Fruit fly (Drosophila melanogaster): ENCODE data around the gene CG14662.

The CG14662 gene

DNA sequence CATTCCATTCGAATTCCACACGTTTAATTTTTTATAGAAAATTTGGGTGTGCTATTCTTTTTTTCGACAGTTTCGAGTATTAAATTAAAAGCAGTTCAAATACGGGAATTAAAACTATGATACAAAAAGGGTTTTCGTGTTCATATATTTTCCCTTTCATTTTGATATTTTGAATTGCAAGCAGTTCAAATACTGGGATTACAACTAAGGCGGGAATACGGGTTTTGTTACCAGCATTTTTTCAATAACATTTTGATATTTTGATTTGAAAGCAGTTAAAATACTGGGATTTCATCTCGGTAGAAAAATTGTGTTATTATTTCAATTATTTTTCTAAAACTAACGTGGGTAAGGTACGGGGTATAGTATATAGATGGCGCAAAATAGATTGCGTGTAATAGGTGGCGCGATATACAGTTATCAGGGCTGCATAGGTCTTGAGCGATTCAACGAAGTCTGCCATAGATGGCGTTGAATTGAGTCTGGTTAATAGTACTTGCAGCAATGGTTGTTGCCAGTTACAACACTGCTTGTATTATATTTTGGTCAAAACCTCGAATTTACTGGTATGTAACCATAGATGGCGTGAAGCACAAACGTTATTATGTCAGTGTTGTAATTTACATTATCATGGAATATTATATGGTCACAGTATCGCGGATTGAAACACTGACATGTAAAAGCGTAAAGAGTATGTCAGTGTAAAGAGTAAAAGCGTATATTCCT, 13.5 kb downstream of the CG14662 start (continued):
- peak; percentile 70; the same call in 2 of the 3 replicates for TF ChIP-seq ase (GFP tag; IDR thresholded peaks at IDR 0.05)
- peak; percentile 20 for TF ChIP-seq CG8089 (GFP tag; optimal IDR thresholded peaks at IDR 0.05)
- TF ChIP-seq Lim3 (GFP tag; IDR thresholded peaks at IDR 0.05) = no peak
- peak; percentile 35; the same call in 1 of the 2 replicates for TF ChIP-seq Ada2b (GFP tag; IDR thresholded peaks at IDR 0.05)
- no peak for TF ChIP-seq CG12071 (GFP tag; optimal IDR thresholded peaks at IDR 0.05)
- peak; percentile 84 for TF ChIP-seq HmgD (GFP tag; optimal IDR thresholded peaks at IDR 0.05)
- TF ChIP-seq zfh2 (GFP tag; optimal IDR thresholded peaks at IDR 0.05) = peak; percentile 34
- peak; percentile 67 for TF ChIP-seq HmgZ (tag; optimal IDR thresholded peaks at IDR 0.05)
- no peak for TF ChIP-seq CG32767 (GFP tag; IDR thresholded peaks at IDR 0.05)
- TF ChIP-seq otp (GFP tag; IDR thresholded peaks at IDR 0.05) = peak; percentile 58; the same call in 1 of the 3 replicates
- peak; percentile 63 for TF ChIP-seq CG10979 (tag; optimal IDR thresholded peaks at IDR 0.05)
- TF ChIP-seq CG8478 (optimal IDR thresholded peaks at IDR 0.05) = peak; percentile 89
- TF ChIP-seq CG30403 (GFP tag; optimal IDR thresholded peaks at IDR 0.05) = peak; percentile 73
- peak; percentile 57 for TF ChIP-seq az2 (GFP tag; optimal IDR thresholded peaks at IDR 0.05)
- TF ChIP-seq CG2678 (tag; optimal IDR thresholded peaks at IDR 0.05) = no peak
- TF ChIP-seq abd-A (tag; optimal IDR thresholded peaks at IDR 0.05) = peak; percentile 60
- peak; percentile 44 for TF ChIP-seq ash1 (GFP tag; optimal IDR thresholded peaks at IDR 0.05)
- peak; percentile 84 for TF ChIP-seq CG3995 (GFP tag; optimal IDR thresholded peaks at IDR 0.05)
- no peak for TF ChIP-seq CG12299 (tag; optimal IDR thresholded peaks at IDR 0.05)
- peak; percentile 59 for TF ChIP-seq Opbp (GFP tag; IDR thresholded peaks at IDR 0.05; ENCODE audit: partially characterized antibody)
- no peak for TF ChIP-seq lbe (GFP tag; optimal IDR thresholded peaks at IDR 0.05)
- no peak for TF ChIP-seq B-H1 (GFP tag; IDR thresholded peaks at IDR 0.05)
- peak; percentile 1 for TF ChIP-seq CG12744 (GFP tag; optimal IDR thresholded peaks at IDR 0.05)
- peak; percentile 66 for TF ChIP-seq CG1024 (GFP tag; IDR thresholded peaks at IDR 0.05)
- peak; percentile 69 for TF ChIP-seq Abd-B (GFP tag; optimal IDR thresholded peaks at IDR 0.05)
- peak; percentile 75 for TF ChIP-seq CG42726 (GFP tag; IDR thresholded peaks at IDR 0.05; ENCODE audit: partially characterized antibody)
- peak; percentile 60 for TF ChIP-seq CG14441 (GFP tag; IDR thresholded peaks at IDR 0.05)
- no peak for TF ChIP-seq Trl (optimal IDR thresholded peaks at IDR 0.05)
- peak; percentile 85 for TF ChIP-seq Trl (GFP tag; optimal IDR thresholded peaks at IDR 0.05)
- peak; percentile 83 for TF ChIP-seq CG15696 (tag; optimal IDR thresholded peaks at IDR 0.05)
- TF ChIP-seq CrebB (tag; optimal IDR thresholded peaks at IDR 0.05) = peak; percentile 13
- TF ChIP-seq cas (GFP tag; IDR thresholded peaks at IDR 0.05) = 0 out of 2 replicates have a peak, but pooled peaks have one; percentile 9
- no peak for TF ChIP-seq E2f1 (GFP tag; IDR thresholded peaks at IDR 0.05)
- no peak for TF ChIP-seq CG1832 (GFP tag; optimal IDR thresholded peaks at IDR 0.05)
- TF ChIP-seq Xbp1 (GFP tag; optimal IDR thresholded peaks at IDR 0.05) = peak; percentile 87
- TF ChIP-seq vnd (GFP tag; IDR thresholded peaks at IDR 0.05; ENCODE audit: partially characterized antibody) = peak; percentile 7; the same call in 1 of the 3 replicates
- peak; percentile 72 for TF ChIP-seq lmd (GFP tag; IDR thresholded peaks at IDR 0.05)
- TF ChIP-seq ci (GFP tag; IDR thresholded peaks at IDR 0.05) = peak; percentile 82; the same call in 2 of the 3 replicates
- TF ChIP-seq Kr (GFP tag; optimal IDR thresholded peaks at IDR 0.05) = no peak
- peak; percentile 69 for TF ChIP-seq CG1602 (GFP tag; optimal IDR thresholded peaks at IDR 0.05)
- peak; percentile 60 for TF ChIP-seq Camta (GFP tag; optimal IDR thresholded peaks at IDR 0.05)
- no peak for TF ChIP-seq Hr39 (optimal IDR thresholded peaks at IDR 0.05)
- TF ChIP-seq NFAT (GFP tag; IDR thresholded peaks at IDR 0.05) = peak; percentile 86
- peak; percentile 64 for TF ChIP-seq CG10267 (tag; optimal IDR thresholded peaks at IDR 0.05)
- TF ChIP-seq slp2 (GFP tag; optimal IDR thresholded peaks at IDR 0.05) = peak; percentile 38
- peak; percentile 44; the same call in 1 of the 2 replicates for TF ChIP-seq H2.0 (GFP tag; IDR thresholded peaks at IDR 0.05)
- TF ChIP-seq Bdp1 (GFP tag; optimal IDR thresholded peaks at IDR 0.05) = no peak
- TF ChIP-seq pfk (GFP tag; optimal IDR thresholded peaks at IDR 0.05) = no peak
- TF ChIP-seq Hmr (GFP tag; optimal IDR thresholded peaks at IDR 0.05) = peak; percentile 82
- no peak for TF ChIP-seq prd (optimal IDR thresholded peaks at IDR 0.05)
- TF ChIP-seq prd (GFP tag; IDR thresholded peaks at IDR 0.05) = peak; percentile 74
